Worm (Caenorhabditis elegans): Measurements from ENCODE around the gene K07D4.5.

- TF ChIP-seq gmeb-2 (tag; optimal IDR thresholded peaks at IDR 0.05): no peak
- no peak for TF ChIP-seq K09A11.1 (tag; optimal IDR thresholded peaks at IDR 0.05; ENCODE audit: insufficient read depth)
- no peak for TF ChIP-seq ceh-2 (tag; optimal IDR thresholded peaks at IDR 0.05)
- no peak for TF ChIP-seq C38D4.7 (GFP tag; optimal IDR thresholded peaks at IDR 0.05)
- no peak for TF ChIP-seq pag-3 (tag; optimal IDR thresholded peaks at IDR 0.05; ENCODE audit: borderline replicate concordance)
- TF ChIP-seq tbx-2 (tag; optimal IDR thresholded peaks at IDR 0.05): no peak
- no peak for TF ChIP-seq nhr-11 (tag; optimal IDR thresholded peaks at IDR 0.05)
Measured at ce11 chrII:4067258-4067657, 41.9 kb upstream of the K07D4.5 start, which contains the start of gene W06A11.1.
